Worm (Caenorhabditis elegans): ENCODE results near the gene usp-46.

ce11 chrIII:9798478-9799157 is 22.2 kb downstream of the usp-46 start, which contains the start of gene ZK632.2:
- TF ChIP-seq tab-1 (GFP tag; IDR thresholded peaks at IDR 0.05) (no peak), med-1 (GFP tag; optimal IDR thresholded peaks at IDR 0.05; ENCODE audit: insufficient read depth) (no peak), T22C8.4 (GFP tag; IDR thresholded peaks at IDR 0.05) (no peak), ref-1 (GFP tag; conservative IDR thresholded peaks at IDR 0.05) (no peak)

Measured in whole organism, midembryonic.